Fruit fly (Drosophila melanogaster) whole organism, pupa: Measurements from ENCODE around the gene nmd.

Source experiments
- CG10348 ChIP-seq: fragments of 200-800 bp; sonication (Bioruptor generic); IDR thresholded peaks from 2 replicates; pipeline ENCODE4 v1.3.6; 2022; ENCODE audit warnings: missing biosample characterization, missing genetic modification characterization
- CG12605 ChIP-seq: fragments of 200-800 bp; sonication (Bioruptor generic); IDR thresholded peaks from 2 replicates; pipeline ENCODE4 v1.3.6; 2022; ENCODE audit warnings: missing biosample characterization, missing genetic modification characterization
- CG13204 ChIP-seq: fragments of 200-800 bp; sonication (Bioruptor generic); optimal IDR thresholded peaks from 2 replicates; lab custom pipeline; 2018; ENCODE audit warnings: missing biosample characterization, mild to moderate bottlenecking, missing genetic modification characterization, moderate library complexity
- CG14655 ChIP-seq: fragments of 200-800 bp; sonication (Bioruptor generic); optimal IDR thresholded peaks from 3 replicates; lab custom pipeline; 2017; ENCODE audit warnings: mild to moderate bottlenecking, missing biosample characterization, missing genetic modification reagents, missing genetic modification characterization
- CG15710 ChIP-seq: fragments of 200-800 bp; sonication (Bioruptor generic); optimal IDR thresholded peaks from 2 replicates; lab custom pipeline; 2018; ENCODE audit warnings: missing biosample characterization, mild to moderate bottlenecking, missing genetic modification characterization, moderate library complexity
- CG17806 ChIP-seq: fragments of 200-800 bp; sonication (Bioruptor generic); optimal IDR thresholded peaks from 2 replicates; lab custom pipeline; 2018; ENCODE audit warnings: missing biosample characterization, mild to moderate bottlenecking, missing genetic modification characterization, moderate library complexity
- CG32121 ChIP-seq: fragments of 200-800 bp; sonication (Bioruptor generic); IDR thresholded peaks from 2 replicates; pipeline ENCODE4 v1.3.6; 2022; ENCODE audit warnings: missing biosample characterization, missing genetic modification characterization
- CG34367 ChIP-seq: fragments of 200-800 bp; sonication (Bioruptor generic); optimal IDR thresholded peaks from 2 replicates; lab custom pipeline; 2018; ENCODE audit warnings: missing biosample characterization, mild to moderate bottlenecking, missing genetic modification characterization
- CG4496 ChIP-seq: fragments of 200-800 bp; sonication (Bioruptor generic); IDR thresholded peaks from 3 replicates; pipeline ENCODE4 v1.3.6; 2022; ENCODE audit warnings: missing biosample characterization, missing genetic modification characterization
- CG8159 ChIP-seq: fragments of 200-800 bp; sonication (Bioruptor generic); optimal IDR thresholded peaks from 3 replicates; lab custom pipeline; 2018; ENCODE audit warnings: missing biosample characterization, mild to moderate bottlenecking, missing genetic modification characterization, moderate library complexity
- CG8301 ChIP-seq: fragments of 200-800 bp; sonication (Bioruptor generic); optimal IDR thresholded peaks from 2 replicates; lab custom pipeline; 2018; ENCODE audit warnings: missing biosample characterization, mild to moderate bottlenecking, missing genetic modification characterization
- CG9948 ChIP-seq: fragments of 200-800 bp; sonication (Bioruptor generic); optimal IDR thresholded peaks from 2 replicates; lab custom pipeline; 2018; ENCODE audit warnings: missing biosample characterization, mild to moderate bottlenecking, missing genetic modification characterization, moderate library complexity
- D1 ChIP-seq: fragments of 200-800 bp; sonication (Bioruptor generic); optimal IDR thresholded peaks from 2 replicates; lab custom pipeline; 2018; ENCODE audit warnings: missing biosample characterization, mild to moderate bottlenecking, missing genetic modification characterization, moderate library complexity
- EcR ChIP-seq: fragments of 200-800 bp; sonication (Bioruptor generic); optimal IDR thresholded peaks from 3 replicates; lab custom pipeline; 2019; ENCODE audit warnings: missing biosample characterization, missing genetic modification characterization, mild to moderate bottlenecking, moderate library complexity, missing genetic modification reagents
- Ets98B ChIP-seq: fragments of 200-800 bp; sonication (Bioruptor generic); IDR thresholded peaks from 2 replicates; pipeline ENCODE4 v1.3.6; 2022; ENCODE audit warnings: missing biosample characterization, missing genetic modification characterization
- Pif1A ChIP-seq: fragments of 200-800 bp; sonication (Bioruptor generic); optimal IDR thresholded peaks from 3 replicates; lab custom pipeline; 2016; ENCODE audit warnings: missing biosample characterization, missing genetic modification characterization
- Pif1B ChIP-seq: fragments of 200-800 bp; sonication (Bioruptor generic); optimal IDR thresholded peaks from 3 replicates; lab custom pipeline; 2016; ENCODE audit warnings: missing biosample characterization, missing genetic modification characterization
- Snoo ChIP-seq: fragments of 200-800 bp; sonication (Bioruptor generic); optimal IDR thresholded peaks from 3 replicates; lab custom pipeline; 2017; ENCODE audit warnings: missing biosample characterization, mild to moderate bottlenecking, missing genetic modification characterization, inconsistent platforms
- fd96Ca ChIP-seq: fragments of 200-800 bp; sonication (Bioruptor generic); IDR thresholded peaks from 3 replicates; pipeline ENCODE4 v1.3.6; 2022; ENCODE audit warnings: missing biosample characterization, missing genetic modification characterization
- gl ChIP-seq: fragments of 200-800 bp; sonication (Bioruptor generic); optimal IDR thresholded peaks from 2 replicates; lab custom pipeline; 2018; ENCODE audit warnings: missing biosample characterization, mild to moderate bottlenecking, missing genetic modification characterization
- rn ChIP-seq: fragments of 200-800 bp; sonication (Bioruptor generic); IDR thresholded peaks from 2 replicates; pipeline ENCODE4 v1.3.6; 2022; ENCODE audit warnings: missing biosample characterization, missing genetic modification characterization

Gene nmd

dm6 chr2L:10331066-10331847 is 27.5 kb upstream of the nmd start, which contains the start of the genes Schip1 and Cox10:
Gene Schip1 (minus strand): TSS chr2L:10331116.
Gene Cox10 (plus strand): TSS chr2L:10331471.
- TF ChIP-seq CG13204 (GFP tag; lab: Kevin White, UChicago) (no peak), CG14655 (no peak), D1 (tag; lab: Kevin White, UChicago) (no peak), EcR (GFP tag; lab: Kevin White, UChicago) (no peak)

- TF ChIP-seq CG4496 (GFP tag; lab: Robert Waterston, UW) (no peak), rn (no peak), D1 (tag; lab: Kevin White, UChicago) (no peak), CG34367 (tag; lab: Kevin White, UChicago) (no peak), CG8301 (tag; lab: Kevin White, UChicago) (no peak), CG14655 (no peak), Pif1A (no peak), Snoo (tag; lab: Kevin White, UChicago) (no peak)
Observed at dm6 chr2L:10327790-10328189, 24.0 kb upstream of the nmd start, which contains the start of gene RnrL. Gene RnrL (minus strand): TSS chr2L:10327943.

- no peak for TF ChIP-seq D1 (tag; lab: Kevin White, UChicago)
- no peak for TF ChIP-seq CG12605 (GFP tag; lab: Robert Waterston, UW)
- TF ChIP-seq CG8301 (tag; lab: Kevin White, UChicago) = no peak
- no peak for TF ChIP-seq Pif1A
- no peak for TF ChIP-seq fd96Ca (GFP tag; lab: Robert Waterston, UW)
- no peak for TF ChIP-seq gl (tag; lab: Kevin White, UChicago)
- no peak for TF ChIP-seq rn
- no peak for TF ChIP-seq Snoo (tag; lab: Kevin White, UChicago)
Observed at dm6 chr2L:10322773-10323487, 19.2 kb upstream of the nmd start, which contains the start of gene CG5381. Gene CG5381 (minus strand): TSS chr2L:10323102.

dm6 chr2L:10322176-10322575 is 18.4 kb upstream of the nmd start, which contains the start of gene CG4995:
Gene CG4995 (plus strand): TSS chr2L:10322476.
- TF ChIP-seq CG15710 (tag; lab: Kevin White, UChicago) (no peak), Ets98B (GFP tag; lab: Robert Waterston, UW) (no peak), CG4496 (GFP tag; lab: Robert Waterston, UW) (no peak), gl (tag; lab: Kevin White, UChicago) (no peak), CG34367 (tag; lab: Kevin White, UChicago) (no peak), CG10348 (GFP tag; lab: Robert Waterston, UW) (no peak), CG8301 (tag; lab: Kevin White, UChicago) (no peak), Pif1A (no peak), rn (no peak)

dm6 chr2L:10321612-10322011 is 17.9 kb upstream of the nmd start:
- no peak for TF ChIP-seq CG14655
- TF ChIP-seq CG12605 (GFP tag; lab: Robert Waterston, UW) = no peak
- no peak; the same call in 1 of the 2 replicates for TF ChIP-seq Ets98B (GFP tag; lab: Robert Waterston, UW)
- TF ChIP-seq rn = no peak
- peak; percentile 42 for TF ChIP-seq gl (tag; lab: Kevin White, UChicago)
- peak; percentile 90 for TF ChIP-seq EcR (GFP tag; lab: Kevin White, UChicago)
- peak; percentile 51; the same call in 1 of the 2 replicates for TF ChIP-seq CG32121 (GFP tag; lab: Robert Waterston, UW)
- TF ChIP-seq CG17806 = no peak

- TF ChIP-seq Pif1A (no peak), CG34367 (tag; lab: Kevin White, UChicago) (no peak), rn (no peak), CG10348 (GFP tag; lab: Robert Waterston, UW) (no peak), CG17806 (no peak), CG13204 (GFP tag; lab: Kevin White, UChicago) (no peak), CG14655 (no peak), Pif1B (GFP tag; lab: Kevin White, UChicago) (no peak), CG32121 (GFP tag; lab: Robert Waterston, UW) (no peak), Ets98B (GFP tag; lab: Robert Waterston, UW) (no peak), CG8159 (tag; lab: Kevin White, UChicago) (no peak), D1 (tag; lab: Kevin White, UChicago) (no peak), CG4496 (GFP tag; lab: Robert Waterston, UW) (no peak), CG9948 (tag; lab: Kevin White, UChicago) (no peak), EcR (GFP tag; lab: Kevin White, UChicago) (no peak), CG8301 (tag; lab: Kevin White, UChicago) (no peak), gl (tag; lab: Kevin White, UChicago) (no peak)
- TF ChIP-seq, all 21 proteins: peak for 0
Observed at dm6 chr2L:10321036-10321583, 17.4 kb upstream of the nmd start.
